Worm (Caenorhabditis elegans): ENCODE data around the gene col-2.

DNA sequence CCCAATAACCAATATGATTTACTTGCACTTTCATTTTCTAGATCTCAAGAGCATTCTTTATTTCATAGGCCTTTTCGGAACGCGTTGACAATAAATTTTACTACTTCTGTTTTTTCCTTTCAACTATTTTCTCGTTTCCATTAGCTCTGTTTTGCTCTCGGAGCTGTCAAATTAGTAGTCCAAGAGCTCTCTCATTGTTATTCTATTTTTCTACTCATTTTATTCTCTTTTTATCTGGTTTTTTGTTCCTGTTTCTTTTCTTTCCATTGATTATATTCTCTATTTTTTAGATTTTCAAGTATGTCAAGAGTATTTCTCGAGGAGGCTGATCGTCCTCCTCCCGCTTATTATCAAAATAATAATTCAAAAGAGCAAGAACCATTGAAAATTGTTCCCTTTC lies 38.1 kb downstream of the col-2 start, which contains the start of gene T04B2.3:
- no peak for TF ChIP-seq pha-4 (GFP tag; IDR thresholded peaks at IDR 0.05)
- TF ChIP-seq pha-4 (tag; optimal IDR thresholded peaks at IDR 0.05) = no peak
- no peak for TF ChIP-seq lin-39 (tag; optimal IDR thresholded peaks at IDR 0.05)
- no peak for TF ChIP-seq daf-19 (GFP tag; conservative IDR thresholded peaks at IDR 0.05)
- no peak for TF ChIP-seq R02D3.7 (tag; optimal IDR thresholded peaks at IDR 0.05)
- no peak for TF ChIP-seq lin-13 (GFP tag; optimal IDR thresholded peaks at IDR 0.05)

Data from whole organism, L4 larva.